Worm (Caenorhabditis elegans) whole organism, L1 larva: Measurements from ENCODE around the gene nspe-6.
A peak's percentile ranks its signal among the peaks of the same experiment; 100 is the strongest.

ENCODE experiments used
- C04F5.9 ChIP-seq: sonication (generic microtip); optimal IDR thresholded peaks from 2 replicates; lab custom pipeline; 2016; ENCODE audit warnings: missing genetic modification characterization, missing compliant biosample characterization
- C16A3.4 ChIP-seq: fragments of 150-350 bp; optimal IDR thresholded peaks from 2 replicates; lab custom pipeline; 2014; ENCODE audit warnings: missing biosample characterization, missing genetic modification characterization
- C34B4.2 ChIP-seq: sonication (generic microtip); optimal IDR thresholded peaks from 2 replicates; lab custom pipeline; 2017; ENCODE audit warnings: mild to moderate bottlenecking, missing genetic modification characterization, missing compliant biosample characterization
- aha-1 ChIP-seq: fragments of 150-350 bp; optimal IDR thresholded peaks from 2 replicates; lab custom pipeline; 2014; ENCODE audit warnings: missing biosample characterization, missing genetic modification characterization
- aly-2 ChIP-seq: fragments of 150-350 bp; optimal IDR thresholded peaks from 2 replicates; lab custom pipeline; 2014; ENCODE audit warnings: missing biosample characterization, missing genetic modification characterization
- blmp-1 ChIP-seq: fragments of 150-350 bp; optimal IDR thresholded peaks from 2 replicates; lab custom pipeline; 2014; ENCODE audit warnings: missing biosample characterization, missing genetic modification characterization
- dpl-1 ChIP-seq, 3 experiments: fragments of 150-350 bp in 2 of 3; sonication (generic microtip) in 1 of 3; optimal IDR thresholded peaks; 2 replicates each; lab custom pipeline; 2014 to 2017; ENCODE audit warnings: missing biosample characterization in 3 of 3, missing genetic modification characterization in 3 of 3, missing genetic modification reagents in 3 of 3
- dsc-1 ChIP-seq: sonication (generic microtip); optimal IDR thresholded peaks from 2 replicates; lab custom pipeline; 2016; ENCODE audit warnings: mild to moderate bottlenecking, missing genetic modification characterization, missing compliant biosample characterization
- efl-1 ChIP-seq, 4 experiments: fragments of 150-350 bp; optimal IDR thresholded peaks in 3 of 4; peaks in 1 of 4; 1 replicate in 1 of 4; 2 replicates in 3 of 4; lab custom pipeline; 2014; ENCODE audit warnings: missing biosample characterization in 2 of 4, missing genetic modification characterization in 2 of 4, missing genetic modification reagents in 2 of 4
- efl-3 ChIP-seq: fragments of 200-800 bp; sonication (Bioruptor generic); optimal IDR thresholded peaks from 2 replicates; lab custom pipeline; 2018; ENCODE audit warnings: mild to moderate bottlenecking, missing genetic modification characterization, missing compliant biosample characterization
- egl-27 ChIP-seq, 2 experiments: fragments of 150-350 bp in 1 of 2; sonication (generic microtip); optimal IDR thresholded peaks; 3 replicates each; lab custom pipeline; 2017 to 2018; ENCODE audit warnings: missing biosample characterization in 2 of 2, missing genetic modification characterization in 2 of 2, missing genetic modification reagents in 2 of 2
- ets-5 ChIP-seq: fragments of 200-800 bp; sonication (Bioruptor generic); IDR thresholded peaks from 2 replicates; pipeline ENCODE4 v1.3.6; 2022; ENCODE audit warnings: missing genetic modification characterization, missing compliant biosample characterization
- fkh-8 ChIP-seq: sonication (generic microtip); optimal IDR thresholded peaks from 2 replicates; lab custom pipeline; 2016; ENCODE audit warnings: mild to moderate bottlenecking, missing genetic modification characterization, missing compliant biosample characterization
- hlh-17 ChIP-seq: fragments of 200-800 bp; sonication (Bioruptor generic); optimal IDR thresholded peaks from 2 replicates; lab custom pipeline; 2018; ENCODE audit warnings: missing genetic modification characterization, mild to moderate bottlenecking, missing compliant biosample characterization, moderate library complexity, borderline replicate concordance
- irx-1 ChIP-seq: sonication (generic microtip); optimal IDR thresholded peaks from 2 replicates; lab custom pipeline; 2016; ENCODE audit warnings: missing genetic modification characterization, missing compliant biosample characterization
- isw-1 ChIP-seq: fragments of 200-800 bp; sonication (Bioruptor generic); IDR thresholded peaks from 2 replicates; pipeline ENCODE4 v1.3.6; 2022; ENCODE audit warnings: missing genetic modification characterization, missing compliant biosample characterization
- jun-1 ChIP-seq: fragments of 150-350 bp; optimal IDR thresholded peaks from 2 replicates; lab custom pipeline; 2014; ENCODE audit warnings: missing biosample characterization, missing genetic modification reagents, missing genetic modification characterization
- mep-1 ChIP-seq: fragments of 150-350 bp; optimal IDR thresholded peaks from 2 replicates; lab custom pipeline; 2014; ENCODE audit warnings: missing biosample characterization, missing genetic modification characterization
- nhr-19 ChIP-seq: fragments of 200-800 bp; sonication (Bioruptor generic); conservative IDR thresholded peaks from 2 replicates; pipeline ENCODE4 v1.3.6; 2022; ENCODE audit warnings: missing genetic modification characterization, missing compliant biosample characterization
- nhr-20 ChIP-seq: sonication (generic microtip); optimal IDR thresholded peaks from 2 replicates; lab custom pipeline; 2016; ENCODE audit warnings: mild to moderate bottlenecking, missing genetic modification characterization, missing compliant biosample characterization
- nhr-71 ChIP-seq: sonication (generic microtip); optimal IDR thresholded peaks from 2 replicates; lab custom pipeline; 2016; ENCODE audit warnings: mild to moderate bottlenecking, missing genetic modification characterization, moderate library complexity, missing compliant biosample characterization
- nhr-84 ChIP-seq: sonication (generic microtip); optimal IDR thresholded peaks from 2 replicates; lab custom pipeline; 2017; ENCODE audit warnings: missing biosample characterization, missing genetic modification characterization
- nhr-85 ChIP-seq: sonication (generic microtip); peaks from one replicate; lab custom pipeline; 2016; ENCODE audit warnings: missing genetic modification characterization, inconsistent platforms, missing compliant biosample characterization
- pag-3 ChIP-seq: sonication (generic microtip); optimal IDR thresholded peaks from 2 replicates; lab custom pipeline; 2017; ENCODE audit warnings: missing genetic modification characterization, mild to moderate bottlenecking, missing compliant biosample characterization, antibody characterized with exemption, borderline replicate concordance; ENCODE audit not compliant: insufficient read depth
- skn-1 ChIP-seq: fragments of 150-350 bp; optimal IDR thresholded peaks from 2 replicates; lab custom pipeline; 2014; ENCODE audit warnings: missing biosample characterization, missing genetic modification characterization
- snu-23 ChIP-seq: sonication (generic microtip); optimal IDR thresholded peaks from 2 replicates; lab custom pipeline; 2016; ENCODE audit warnings: missing genetic modification characterization, missing compliant biosample characterization
- sox-4 ChIP-seq: sonication (generic microtip); optimal IDR thresholded peaks from 2 replicates; lab custom pipeline; 2016; ENCODE audit warnings: missing genetic modification characterization, missing compliant biosample characterization
- sup-37 ChIP-seq: fragments of 200-800 bp; sonication (Bioruptor generic); optimal IDR thresholded peaks from 2 replicates; lab custom pipeline; 2018; ENCODE audit warnings: mild to moderate bottlenecking, missing genetic modification characterization, missing compliant biosample characterization
- tlp-1 ChIP-seq: fragments of 150-350 bp; optimal IDR thresholded peaks from 2 replicates; lab custom pipeline; 2014; ENCODE audit warnings: missing biosample characterization, missing genetic modification characterization
- unc-130 ChIP-seq: fragments of 150-350 bp; optimal IDR thresholded peaks from 2 replicates; lab custom pipeline; 2017; ENCODE audit warnings: missing biosample characterization, missing genetic modification characterization, inconsistent platforms
- unc-30 ChIP-seq: sonication (generic microtip); optimal IDR thresholded peaks from 2 replicates; lab custom pipeline; 2017; ENCODE audit warnings: missing biosample characterization, missing genetic modification characterization
- unc-86 ChIP-seq: sonication (generic microtip); optimal IDR thresholded peaks from 2 replicates; lab custom pipeline; 2016; ENCODE audit warnings: missing genetic modification characterization, missing compliant biosample characterization
- xbp-1 ChIP-seq: sonication (generic microtip); optimal IDR thresholded peaks from 2 replicates; lab custom pipeline; 2016; ENCODE audit warnings: missing genetic modification characterization, missing compliant biosample characterization
- zag-1 ChIP-seq: fragments of 150-350 bp; optimal IDR thresholded peaks from 2 replicates; lab custom pipeline; 2014; ENCODE audit warnings: missing biosample characterization, missing genetic modification characterization
- ztf-4 ChIP-seq: fragments of 150-350 bp; optimal IDR thresholded peaks from 2 replicates; lab custom pipeline; 2014; ENCODE audit warnings: missing biosample characterization, missing genetic modification characterization

The nspe-6 gene

DNA sequence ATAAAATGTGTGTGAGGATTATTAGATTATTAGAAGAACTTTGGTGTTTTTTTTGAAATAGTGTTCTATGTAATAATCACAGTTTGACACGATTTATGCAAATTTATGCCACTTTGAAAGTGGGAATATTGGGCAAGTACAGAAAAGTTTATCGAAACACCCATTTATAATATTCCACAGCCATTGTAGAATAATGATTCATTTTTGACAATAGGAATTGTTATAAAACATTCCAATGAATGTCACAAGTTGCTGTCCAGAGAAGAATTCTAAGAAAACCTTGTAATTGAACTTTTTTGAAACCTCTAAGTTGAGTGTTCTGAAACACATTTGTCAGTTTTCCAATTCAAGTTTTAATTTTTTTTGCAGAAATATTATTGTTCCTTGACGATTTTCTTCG lies 3.8 kb downstream of the nspe-6 start, which contains the start of gene nspe-4:
TSS of gene nspe-4 (plus strand) at position 301 of the 400 bp plus-strand sequence.
- TF ChIP-seq nhr-20 (tag; lab: Kevin White, UChicago) (no peak), ets-5 (GFP tag; lab: Robert Waterston, UW) (no peak), mep-1 (no peak), efl-3 (GFP tag; lab: Kevin White, UChicago) (no peak), sox-4 (tag; lab: Kevin White, UChicago) (no peak), nhr-71 (no peak), C04F5.9 (tag; lab: Kevin White, UChicago) (no peak), tlp-1 (no peak), unc-86 (tag; lab: Kevin White, UChicago) (no peak), unc-30 (no peak), aly-2 (no peak), pag-3 (tag; lab: Kevin White, UChicago) (no peak), dsc-1 (no peak), skn-1 (tag; lab: Kevin White, UChicago) (no peak)

DNA sequence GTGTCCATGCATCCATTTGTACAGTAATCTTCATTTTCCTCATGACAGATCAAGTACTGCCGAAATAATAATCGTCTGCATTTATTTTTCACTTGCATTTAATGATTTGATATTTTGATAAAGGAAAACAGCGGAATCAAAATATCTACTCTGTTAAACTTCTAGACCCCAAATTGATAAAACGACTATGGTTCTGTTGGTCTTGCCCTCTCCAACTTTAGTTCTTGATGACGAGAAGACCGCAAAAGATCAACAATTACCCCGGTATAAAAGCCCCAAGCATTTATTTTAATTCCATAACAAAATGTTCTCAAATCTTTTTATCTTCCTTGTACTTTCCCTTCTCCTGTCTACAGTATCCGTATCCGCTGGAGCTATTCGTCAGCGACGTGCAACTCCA lies 7.3 kb downstream of the nspe-6 start, which contains the start of gene Y38E10A.9:
TSS of gene Y38E10A.9 (plus strand) at position 301 of the 400 bp plus-strand sequence.
- no peak for TF ChIP-seq dsc-1
- TF ChIP-seq C04F5.9 (tag; lab: Kevin White, UChicago), result no peak
- no peak for TF ChIP-seq nhr-85 (tag; lab: Kevin White, UChicago)
- TF ChIP-seq hlh-17, result no peak
- no peak for TF ChIP-seq aha-1 (tag; lab: Kevin White, UChicago)
- no peak for TF ChIP-seq efl-1 (optimal IDR thresholded peaks at IDR 0.05; lab: Kevin White, UChicago)
- no peak for TF ChIP-seq efl-1 (GFP tag; optimal IDR thresholded peaks at IDR 0.05 in 1 of 2; lab: Kevin White, UChicago)
- no peak for TF ChIP-seq C34B4.2 (tag; lab: Kevin White, UChicago)
- no peak for TF ChIP-seq dpl-1 (GFP tag; optimal IDR thresholded peaks at IDR 0.05; lab: Kevin White, UChicago)
- TF ChIP-seq nhr-71, result no peak
- no peak for TF ChIP-seq sup-37
- TF ChIP-seq isw-1 (GFP tag; lab: Robert Waterston, UW), result no peak
- TF ChIP-seq ets-5 (GFP tag; lab: Robert Waterston, UW), result no peak

DNA sequence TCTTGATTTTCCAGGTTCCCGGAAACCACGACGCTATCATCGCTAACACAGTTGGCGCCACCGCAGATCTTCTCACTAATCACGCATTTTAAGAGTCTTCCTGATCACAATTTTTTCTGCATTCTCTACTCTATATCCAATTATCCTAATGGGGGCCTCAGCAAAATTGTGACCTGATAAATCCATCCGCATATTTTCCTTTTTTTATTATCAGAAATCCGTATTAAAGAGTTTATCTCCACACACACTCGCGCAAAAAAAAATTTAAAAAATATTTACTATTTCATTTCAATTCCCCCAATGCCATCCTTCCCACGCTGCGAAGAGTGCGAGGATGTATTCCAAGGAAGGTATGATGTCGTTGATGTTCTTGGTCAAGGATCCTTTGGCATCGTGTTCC lies 9.1 kb downstream of the nspe-6 start, which contains the start of gene Y38E10A.8:
TSS of gene Y38E10A.8 (plus strand) at position 301 of the 400 bp plus-strand sequence.
- TF ChIP-seq ztf-4 (no peak), dsc-1 (peak; percentile 19)

DNA sequence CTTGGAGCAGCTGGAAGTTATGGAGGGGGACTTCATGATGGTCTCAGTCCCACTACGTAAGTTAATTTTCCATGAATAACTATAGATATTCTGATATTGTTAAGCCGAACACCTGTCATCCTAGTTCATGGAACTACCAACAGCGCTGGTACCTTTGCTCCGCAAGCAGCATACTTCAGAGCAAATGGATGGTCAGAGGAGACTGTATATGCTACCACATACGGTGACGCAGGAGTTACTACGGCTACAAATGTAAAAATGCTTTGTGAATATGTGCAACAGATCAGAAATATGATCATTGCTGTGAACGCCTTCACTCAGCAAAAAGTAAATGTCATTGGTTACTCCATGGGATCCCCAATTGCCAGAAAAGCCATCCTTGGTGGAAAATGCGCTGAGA lies 9.9 kb downstream of the nspe-6 start:
- TF ChIP-seq aha-1 (tag; lab: Kevin White, UChicago) (no peak), snu-23 (GFP tag; lab: Kevin White, UChicago) (no peak), C16A3.4 (no peak), C34B4.2 (tag; lab: Kevin White, UChicago) (no peak), xbp-1 (no peak), irx-1 (tag; lab: Kevin White, UChicago) (no peak), egl-27 (tag; optimal IDR thresholded peaks at IDR 0.05; lab: Kevin White, UChicago) (no peak), jun-1 (no peak), blmp-1 (tag; lab: Kevin White, UChicago) (no peak), nhr-71 (no peak), unc-130 (tag; lab: Kevin White, UChicago) (no peak), ztf-4 (no peak), nhr-84 (tag; lab: Kevin White, UChicago) (no peak), zag-1 (tag; lab: Kevin White, UChicago) (no peak), nhr-19 (GFP tag; lab: Robert Waterston, UW) (no peak), sox-4 (tag; lab: Kevin White, UChicago) (no peak), pag-3 (tag; lab: Kevin White, UChicago) (no peak), fkh-8 (tag; lab: Kevin White, UChicago) (no peak)
